Fruit fly (Drosophila melanogaster): Measurements from ENCODE around the gene Galk.

Gene Galk

DNA sequence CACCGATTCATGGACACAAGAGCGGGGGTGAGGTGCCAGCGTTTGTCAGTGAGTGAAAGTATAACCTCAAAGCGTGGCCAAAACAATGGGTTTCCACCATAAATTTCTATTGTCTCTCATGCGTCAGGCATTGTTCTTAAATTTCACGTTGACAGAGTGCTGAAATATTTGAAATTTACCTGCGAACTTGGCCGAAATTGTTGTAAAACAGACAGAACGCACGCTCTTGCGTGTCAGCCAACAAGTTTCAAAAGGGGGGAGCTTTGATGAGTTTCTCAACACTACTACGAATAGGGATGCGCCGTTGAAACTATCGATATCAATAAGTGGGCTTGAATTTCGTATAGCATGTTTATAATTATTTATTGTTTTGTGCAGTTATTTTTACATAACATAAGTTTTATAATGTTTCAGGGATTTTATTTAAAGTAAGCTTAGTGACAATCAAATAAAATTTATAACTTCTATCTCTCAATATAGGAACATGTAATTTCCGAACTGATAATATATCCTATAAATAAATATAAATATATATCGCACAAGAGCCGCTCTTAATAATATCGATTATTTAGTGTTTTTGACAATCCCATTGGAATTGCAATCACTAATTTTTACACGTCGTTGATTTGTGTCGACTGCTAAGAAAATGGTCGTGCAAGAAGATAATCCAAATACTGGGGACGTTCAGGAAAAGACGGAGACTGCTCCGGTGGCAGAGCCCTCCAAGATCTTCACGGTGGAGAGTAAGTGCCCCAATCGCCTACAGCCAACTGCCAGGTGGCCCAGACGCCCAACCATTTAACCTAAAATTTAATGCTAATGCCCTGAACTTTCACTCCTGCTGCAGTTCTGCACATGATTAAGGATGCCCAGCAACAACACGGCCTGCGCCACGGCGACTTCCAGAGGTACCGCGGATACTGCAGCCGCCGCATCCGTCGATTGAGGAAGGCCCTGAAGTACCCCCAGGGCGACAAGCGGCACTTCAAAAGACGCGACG is 11.1 kb downstream of the Galk start, which contains the start of the genes pix and Srp68:
pix (minus strand) TSS at position 288 of the 1,000 bp plus-strand sequence.
Srp68 (plus strand) TSS at position 569 of the 1,000 bp plus-strand sequence.
- TF ChIP-seq lola (GFP tag; optimal IDR thresholded peaks at IDR 0.05): no peak
- TF ChIP-seq sage (GFP tag; optimal IDR thresholded peaks at IDR 0.05): no peak
- peak; percentile 60 for TF ChIP-seq GATAd (GFP tag; optimal IDR thresholded peaks at IDR 0.05)
- TF ChIP-seq brk (GFP tag; optimal IDR thresholded peaks at IDR 0.05): no peak
- no peak for TF ChIP-seq tai (GFP tag; optimal IDR thresholded peaks at IDR 0.05)
- no peak for TF ChIP-seq pan (optimal IDR thresholded peaks at IDR 0.05)
- TF ChIP-seq dmrt93B (GFP tag; optimal IDR thresholded peaks at IDR 0.05): peak; percentile 31
- no peak for TF ChIP-seq dl (GFP tag; optimal IDR thresholded peaks at IDR 0.05; ENCODE audit: insufficient read depth in 1 of 2, partially characterized antibody in 2 of 2)
- no peak for TF ChIP-seq h (GFP tag; optimal IDR thresholded peaks at IDR 0.05)
- TF ChIP-seq rgr (GFP tag; optimal IDR thresholded peaks at IDR 0.05): peak; percentile 72
- TF ChIP-seq HLH106 (tag; optimal IDR thresholded peaks at IDR 0.05): peak; percentile 80
- no peak for TF ChIP-seq Hnf4 (GFP tag; optimal IDR thresholded peaks at IDR 0.05)
- no peak for TF ChIP-seq CrebA (GFP tag; optimal IDR thresholded peaks at IDR 0.05; ENCODE audit: borderline replicate concordance)
- peak; percentile 74 for TF ChIP-seq psq (GFP tag; optimal IDR thresholded peaks at IDR 0.05)
- peak in 1 of 2 experiments; percentile 61 for TF ChIP-seq foxo (GFP tag; optimal IDR thresholded peaks at IDR 0.05)
- no peak for TF ChIP-seq Dif (GFP tag; optimal IDR thresholded peaks at IDR 0.05; ENCODE audit: partially characterized antibody)
- peak; percentile 54 for TF ChIP-seq CG9705 (GFP tag; optimal IDR thresholded peaks at IDR 0.05)
- TF ChIP-seq Dfd (GFP tag; optimal IDR thresholded peaks at IDR 0.05): no peak
- TF ChIP-seq fru (GFP tag; optimal IDR thresholded peaks at IDR 0.05): no peak
- TF ChIP-seq Mio (GFP tag; optimal IDR thresholded peaks at IDR 0.05): no peak
- no peak for TF ChIP-seq br (GFP tag; optimal IDR thresholded peaks at IDR 0.05)
- no peak for TF ChIP-seq CG32264 (GFP tag; optimal IDR thresholded peaks at IDR 0.05)
- no peak for TF ChIP-seq Myc (optimal IDR thresholded peaks at IDR 0.05)
- TF ChIP-seq woc (GFP tag; optimal IDR thresholded peaks at IDR 0.05): peak; percentile 44
- no peak for TF ChIP-seq Vsx2 (GFP tag; optimal IDR thresholded peaks at IDR 0.05; ENCODE audit: partially characterized antibody)
- TF ChIP-seq ey (GFP tag; optimal IDR thresholded peaks at IDR 0.05): peak; percentile 70
- no peak for TF ChIP-seq usp (GFP tag; optimal IDR thresholded peaks at IDR 0.05)
- TF ChIP-seq Abd-B (GFP tag; optimal IDR thresholded peaks at IDR 0.05): no peak
- TF ChIP-seq Rel (GFP tag; optimal IDR thresholded peaks at IDR 0.05): no peak
- TF ChIP-seq Rel (tag; optimal IDR thresholded peaks at IDR 0.05): peak; percentile 25
- no peak for TF ChIP-seq dsf (GFP tag; optimal IDR thresholded peaks at IDR 0.05; ENCODE audit: borderline replicate concordance)
- peak; percentile 74 for TF ChIP-seq Sp1 (GFP tag; optimal IDR thresholded peaks at IDR 0.05)
- TF ChIP-seq sv (GFP tag; optimal IDR thresholded peaks at IDR 0.05): peak; percentile 55
- peak; percentile 0 for TF ChIP-seq Hr83 (GFP tag; optimal IDR thresholded peaks at IDR 0.05; ENCODE audit: poor library complexity, severe bottlenecking)
- TF ChIP-seq jim (GFP tag; optimal IDR thresholded peaks at IDR 0.05): no peak
- no peak for TF ChIP-seq Jra (GFP tag; optimal IDR thresholded peaks at IDR 0.05)
- peak; percentile 70 for TF ChIP-seq OdsH (GFP tag; optimal IDR thresholded peaks at IDR 0.05)
- TF ChIP-seq Hr78 (GFP tag; optimal IDR thresholded peaks at IDR 0.05): no peak
- no peak for TF ChIP-seq N (GFP tag; optimal IDR thresholded peaks at IDR 0.05)

dm6 chr3L:8968437-8968836 is 17.5 kb downstream of the Galk start, which contains the start of gene CG5026:
TSS of gene CG5026 (plus strand) at chr3L:8968528.
- peak; percentile 3 for TF ChIP-seq OdsH (GFP tag; optimal IDR thresholded peaks at IDR 0.05)
- no peak for TF ChIP-seq jim (GFP tag; optimal IDR thresholded peaks at IDR 0.05)
- no peak for TF ChIP-seq foxo (GFP tag; optimal IDR thresholded peaks at IDR 0.05)
- TF ChIP-seq lola (GFP tag; optimal IDR thresholded peaks at IDR 0.05): no peak
- no peak for TF ChIP-seq ey (GFP tag; optimal IDR thresholded peaks at IDR 0.05)
- TF ChIP-seq Rel (GFP tag; optimal IDR thresholded peaks at IDR 0.05): no peak
- peak; percentile 76 for TF ChIP-seq Rel (tag; optimal IDR thresholded peaks at IDR 0.05)
- no peak for TF ChIP-seq Jra (GFP tag; optimal IDR thresholded peaks at IDR 0.05)
- TF ChIP-seq brk (GFP tag; optimal IDR thresholded peaks at IDR 0.05): no peak
- no peak for TF ChIP-seq Abd-B (GFP tag; optimal IDR thresholded peaks at IDR 0.05)
- TF ChIP-seq GATAd (GFP tag; optimal IDR thresholded peaks at IDR 0.05): no peak
- no peak for TF ChIP-seq sv (GFP tag; optimal IDR thresholded peaks at IDR 0.05)
- peak; percentile 93 for TF ChIP-seq psq (GFP tag; optimal IDR thresholded peaks at IDR 0.05)
